Worm (Caenorhabditis elegans): ENCODE measurements around the gene T22B7.22.

T22B7.22 gene

ce11 chrX:5707809-5708208, 48.0 kb downstream of the T22B7.22 start (continued):
- TF ChIP-seq lag-1 (GFP tag; IDR thresholded peaks at IDR 0.05) (no peak), unc-130 (GFP tag; optimal IDR thresholded peaks at IDR 0.05) (peak; percentile 59), hlh-12 (tag; optimal IDR thresholded peaks at IDR 0.05) (no peak), ceh-91 (GFP tag; IDR thresholded peaks at IDR 0.05) (no peak), K12H6.12 (tag; optimal IDR thresholded peaks at IDR 0.05) (peak; percentile 14), zim-3 (tag; optimal IDR thresholded peaks at IDR 0.05) (peak; percentile 84), sdz-38 (tag; optimal IDR thresholded peaks at IDR 0.05) (no peak), ceh-40 (GFP tag; IDR thresholded peaks at IDR 0.05) (peak; percentile 73; the same call in 1 of the 2 replicates), xnd-1 (tag; optimal IDR thresholded peaks at IDR 0.05) (no peak), hmg-1.2 (GFP tag; IDR thresholded peaks at IDR 0.05) (peak; percentile 89), snpc-4 (GFP tag; optimal IDR thresholded peaks at IDR 0.05) (peak; percentile 71), snpc-4 (tag; optimal IDR thresholded peaks at IDR 0.05) (peak in 1 of 4 experiments; percentile 66), pha-4 (tag; optimal IDR thresholded peaks at IDR 0.05) (no peak), die-1 (tag; optimal IDR thresholded peaks at IDR 0.05) (peak; percentile 93), F23B12.7 (tag; optimal IDR thresholded peaks at IDR 0.05; ENCODE audit: insufficient read depth) (peak; percentile 10), B0035.1 (tag; optimal IDR thresholded peaks at IDR 0.05) (peak; percentile 58), repo-1 (tag; optimal IDR thresholded peaks at IDR 0.05) (peak; percentile 49), F52B5.7 (tag; optimal IDR thresholded peaks at IDR 0.05) (peak; percentile 85), Y95B8A.8 (GFP tag; IDR thresholded peaks at IDR 0.05) (peak; percentile 48; the same call in 1 of the 2 replicates), gei-17 (GFP tag; optimal IDR thresholded peaks at IDR 0.05) (peak; percentile 36), B0261.1 (tag; optimal IDR thresholded peaks at IDR 0.05) (peak; percentile 96), ztf-28 (GFP tag; IDR thresholded peaks at IDR 0.05) (peak; percentile 75; the same call in 1 of the 2 replicates), mel-28 (tag; optimal IDR thresholded peaks at IDR 0.05; ENCODE audit: borderline replicate concordance) (no peak), nfyb-1 (GFP tag; IDR thresholded peaks at IDR 0.05) (peak; percentile 92; the same call in 1 of the 2 replicates), B0336.3 (GFP tag; IDR thresholded peaks at IDR 0.05) (peak; percentile 64; the same call in 1 of the 2 replicates), ekl-4 (GFP tag; IDR thresholded peaks at IDR 0.05) (peak; percentile 69), Y56A3A.18 (GFP tag; IDR thresholded peaks at IDR 0.05) (peak; percentile 86), hlh-26 (GFP tag; conservative IDR thresholded peaks at IDR 0.05) (no peak), D2030.7 (GFP tag; IDR thresholded peaks at IDR 0.05) (peak; percentile 85), K11D2.4 (GFP tag; IDR thresholded peaks at IDR 0.05) (0 out of 2 replicates have a peak, but pooled peaks have one; percentile 45), T07F8.4 (tag; optimal IDR thresholded peaks at IDR 0.05) (peak; percentile 83), ceh-79 (tag; optimal IDR thresholded peaks at IDR 0.05) (no peak), T26A5.8 (tag; optimal IDR thresholded peaks at IDR 0.05) (peak; percentile 83), bed-1 (GFP tag; IDR thresholded peaks at IDR 0.05) (no peak), F37B4.10 (GFP tag; IDR thresholded peaks at IDR 0.05) (0 out of 2 replicates have a peak, but pooled peaks have one; percentile 52), akir-1 (GFP tag; optimal IDR thresholded peaks at IDR 0.05) (peak; percentile 59), attf-3 (GFP tag; conservative IDR thresholded peaks at IDR 0.05) (peak; percentile 57; the same call in 1 of the 2 replicates), lir-1 (GFP tag; conservative IDR thresholded peaks at IDR 0.05) (0 out of 2 replicates have a peak, but pooled peaks have one; percentile 14), F55B11.4 (tag; optimal IDR thresholded peaks at IDR 0.05; ENCODE audit: borderline replicate concordance, insufficient read depth) (no peak), madf-3 (GFP tag; IDR thresholded peaks at IDR 0.05) (no peak), dox-1 (GFP tag; IDR thresholded peaks at IDR 0.05) (peak; percentile 85), nhr-80 (tag; optimal IDR thresholded peaks at IDR 0.05) (no peak), snpc-3.4 (tag; optimal IDR thresholded peaks at IDR 0.05) (peak; percentile 85), zfh-2 (GFP tag; conservative IDR thresholded peaks at IDR 0.05) (peak; percentile 45), dpl-1 (GFP tag; optimal IDR thresholded peaks at IDR 0.05) (no peak), F10E7.11 (tag; optimal IDR thresholded peaks at IDR 0.05) (peak; percentile 66), ztf-22 (GFP tag; optimal IDR thresholded peaks at IDR 0.05) (no peak), Y53G8AR.9 (GFP tag; conservative IDR thresholded peaks at IDR 0.05) (peak; percentile 69; the same call in 1 of the 2 replicates), egrh-3 (GFP tag; IDR thresholded peaks at IDR 0.05) (0 out of 2 replicates have a peak, but pooled peaks have one; percentile 41)
